Worm (Caenorhabditis elegans): ENCODE measurements around the gene elf-1.

DNA sequence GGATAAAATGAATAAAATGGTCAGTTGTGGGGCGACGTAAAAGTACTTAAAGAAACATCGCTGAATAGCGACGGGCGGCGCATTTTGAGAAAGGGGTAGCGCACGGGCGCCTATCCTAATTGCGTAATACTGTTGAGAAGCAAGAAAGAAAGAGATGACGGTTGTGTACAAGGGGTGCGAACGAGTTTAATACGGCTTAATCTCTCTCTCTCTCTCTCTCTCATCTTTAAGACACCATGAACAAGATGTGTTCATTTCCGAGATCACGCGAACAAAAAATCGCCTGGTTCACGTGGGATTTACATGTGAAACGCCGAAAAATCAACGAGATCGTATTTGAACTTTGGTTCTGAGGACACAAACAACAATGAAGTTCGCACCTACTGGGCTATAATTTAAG lies 70.7 kb downstream of the elf-1 start:
- TF ChIP-seq ztf-29 (GFP tag; IDR thresholded peaks at IDR 0.05) (no peak), tab-1 (GFP tag; IDR thresholded peaks at IDR 0.05) (no peak), ztf-23 (GFP tag; IDR thresholded peaks at IDR 0.05) (no peak), flt-1 (GFP tag; IDR thresholded peaks at IDR 0.05) (no peak), cog-1 (tag; optimal IDR thresholded peaks at IDR 0.05) (no peak), klf-2 (GFP tag; conservative IDR thresholded peaks at IDR 0.05) (no peak), T22C8.4 (GFP tag; IDR thresholded peaks at IDR 0.05) (no peak), ref-1 (GFP tag; conservative IDR thresholded peaks at IDR 0.05) (no peak), med-1 (GFP tag; optimal IDR thresholded peaks at IDR 0.05; ENCODE audit: insufficient read depth) (no peak)
